Fruit fly (Drosophila melanogaster): ENCODE results near the gene CG33658.

CG33658 gene

DNA sequence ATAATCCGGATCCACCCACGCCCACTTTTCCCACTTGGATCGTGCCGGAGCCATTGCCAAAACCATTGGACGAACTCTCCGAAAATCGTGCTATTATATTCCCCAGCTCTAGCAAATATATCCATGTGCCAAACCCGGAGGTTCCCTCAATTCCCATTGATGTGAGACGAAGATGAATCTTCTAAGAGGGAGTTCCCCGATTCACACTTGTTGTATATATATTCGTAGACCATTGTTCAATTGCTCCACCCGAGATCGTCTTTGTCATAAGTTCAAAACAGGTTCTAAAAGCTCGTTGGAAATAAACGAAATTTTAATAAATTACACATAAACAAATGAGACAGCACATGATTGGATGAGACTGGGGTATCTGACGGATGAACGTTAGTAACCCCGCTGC is 22.9 kb upstream of the CG33658 start:
- no peak for TF ChIP-seq CG13204 (GFP tag; optimal IDR thresholded peaks at IDR 0.05)
- TF ChIP-seq fd96Ca (GFP tag; IDR thresholded peaks at IDR 0.05), result no peak
- TF ChIP-seq Pif1A (GFP tag; optimal IDR thresholded peaks at IDR 0.05), result no peak
- no peak for TF ChIP-seq D1 (tag; optimal IDR thresholded peaks at IDR 0.05)
- TF ChIP-seq Snoo (tag; optimal IDR thresholded peaks at IDR 0.05), result no peak
- TF ChIP-seq CG14655 (GFP tag; optimal IDR thresholded peaks at IDR 0.05), result no peak
- TF ChIP-seq CG17806 (tag; optimal IDR thresholded peaks at IDR 0.05), result no peak
- TF ChIP-seq CG8301 (tag; optimal IDR thresholded peaks at IDR 0.05), result no peak
- TF ChIP-seq CG10348 (GFP tag; IDR thresholded peaks at IDR 0.05), result no peak
- no peak for TF ChIP-seq CG9948 (tag; optimal IDR thresholded peaks at IDR 0.05)
- TF ChIP-seq Ets98B (GFP tag; IDR thresholded peaks at IDR 0.05), result no peak
- TF ChIP-seq Pif1B (GFP tag; optimal IDR thresholded peaks at IDR 0.05), result no peak
- no peak for TF ChIP-seq rn (GFP tag; IDR thresholded peaks at IDR 0.05)
- TF ChIP-seq CG4496 (GFP tag; IDR thresholded peaks at IDR 0.05), result no peak
- no peak for TF ChIP-seq CG32121 (GFP tag; IDR thresholded peaks at IDR 0.05)
- no peak for TF ChIP-seq CG15710 (tag; optimal IDR thresholded peaks at IDR 0.05)

DNA sequence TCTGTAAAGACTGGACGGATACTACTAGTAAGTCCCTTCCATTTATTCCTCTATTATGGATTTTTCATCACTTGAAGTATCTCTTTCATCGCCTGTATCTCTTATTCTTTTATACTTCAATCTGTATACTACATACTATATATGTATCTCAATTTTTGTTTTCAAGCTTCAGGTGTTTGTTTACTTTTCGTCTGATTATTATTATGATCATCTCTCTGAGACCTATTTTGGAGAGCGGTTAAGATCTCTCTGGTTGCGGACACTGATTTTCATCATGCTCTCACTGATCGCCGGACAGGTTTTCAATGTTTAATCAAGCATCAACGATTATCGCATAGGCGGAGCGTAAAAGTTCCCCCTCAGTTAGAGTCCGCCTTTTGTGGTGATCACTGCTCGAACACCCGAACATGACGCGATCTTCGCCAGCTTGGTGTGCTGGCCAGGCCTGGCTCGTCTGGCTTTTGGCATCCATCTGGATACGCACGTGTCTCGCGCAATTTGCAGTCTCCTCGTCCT is 21.7 kb upstream of the CG33658 start, which contains the start of gene CG7016:
Gene CG7016, plus strand, starts transcription at position 358 of the 516 bp plus-strand sequence.
- TF ChIP-seq CG32121 (GFP tag; IDR thresholded peaks at IDR 0.05), result no peak
- no peak for TF ChIP-seq CG12605 (GFP tag; IDR thresholded peaks at IDR 0.05)
- TF ChIP-seq gl (tag; optimal IDR thresholded peaks at IDR 0.05), result no peak
- TF ChIP-seq CG9948 (tag; optimal IDR thresholded peaks at IDR 0.05), result no peak
- TF ChIP-seq Ets98B (GFP tag; IDR thresholded peaks at IDR 0.05), result no peak
- TF ChIP-seq CG8159 (tag; optimal IDR thresholded peaks at IDR 0.05), result no peak
- no peak for TF ChIP-seq CG13204 (GFP tag; optimal IDR thresholded peaks at IDR 0.05)

DNA sequence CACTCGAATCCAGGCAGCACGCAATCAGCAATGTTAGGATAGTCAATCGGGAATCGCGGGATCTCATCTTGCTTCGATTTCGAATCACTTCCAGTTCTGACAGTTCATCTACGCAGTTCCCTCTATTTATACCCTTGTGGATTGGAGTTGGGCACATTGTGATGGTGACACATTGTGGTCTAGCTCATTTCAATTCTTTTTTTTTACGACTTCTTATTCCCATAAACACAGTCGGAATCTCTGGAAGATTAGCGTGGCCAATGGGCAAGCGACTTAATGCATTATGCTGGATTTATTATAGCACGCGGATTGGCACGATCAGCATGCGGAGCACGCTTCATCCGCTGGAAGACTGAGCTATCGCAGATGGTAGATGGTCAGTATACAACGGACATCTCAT is 21.1 kb upstream of the CG33658 start, which contains the start of gene CG13640:
Gene CG13640, minus strand, starts transcription at position 101 of the 400 bp plus-strand sequence.
- TF ChIP-seq CG34367 (tag; optimal IDR thresholded peaks at IDR 0.05), result no peak
- no peak for TF ChIP-seq Pif1B (GFP tag; optimal IDR thresholded peaks at IDR 0.05)
- TF ChIP-seq gl (tag; optimal IDR thresholded peaks at IDR 0.05), result no peak
- no peak for TF ChIP-seq CG14655 (GFP tag; optimal IDR thresholded peaks at IDR 0.05)
- no peak for TF ChIP-seq Ets98B (GFP tag; IDR thresholded peaks at IDR 0.05)
- no peak for TF ChIP-seq CG15710 (tag; optimal IDR thresholded peaks at IDR 0.05)
- TF ChIP-seq fd96Ca (GFP tag; IDR thresholded peaks at IDR 0.05), result no peak
- TF ChIP-seq CG12605 (GFP tag; IDR thresholded peaks at IDR 0.05), result no peak
- no peak for TF ChIP-seq CG8301 (tag; optimal IDR thresholded peaks at IDR 0.05)
- TF ChIP-seq rn (GFP tag; IDR thresholded peaks at IDR 0.05), result no peak
- no peak for TF ChIP-seq CG9948 (tag; optimal IDR thresholded peaks at IDR 0.05)
- no peak for TF ChIP-seq D1 (tag; optimal IDR thresholded peaks at IDR 0.05)
- no peak for TF ChIP-seq CG8159 (tag; optimal IDR thresholded peaks at IDR 0.05)
- no peak for TF ChIP-seq CG32121 (GFP tag; IDR thresholded peaks at IDR 0.05)
- no peak for TF ChIP-seq CG13204 (GFP tag; optimal IDR thresholded peaks at IDR 0.05)
- TF ChIP-seq Snoo (tag; optimal IDR thresholded peaks at IDR 0.05), result no peak
- no peak for TF ChIP-seq CG10348 (GFP tag; IDR thresholded peaks at IDR 0.05)

DNA sequence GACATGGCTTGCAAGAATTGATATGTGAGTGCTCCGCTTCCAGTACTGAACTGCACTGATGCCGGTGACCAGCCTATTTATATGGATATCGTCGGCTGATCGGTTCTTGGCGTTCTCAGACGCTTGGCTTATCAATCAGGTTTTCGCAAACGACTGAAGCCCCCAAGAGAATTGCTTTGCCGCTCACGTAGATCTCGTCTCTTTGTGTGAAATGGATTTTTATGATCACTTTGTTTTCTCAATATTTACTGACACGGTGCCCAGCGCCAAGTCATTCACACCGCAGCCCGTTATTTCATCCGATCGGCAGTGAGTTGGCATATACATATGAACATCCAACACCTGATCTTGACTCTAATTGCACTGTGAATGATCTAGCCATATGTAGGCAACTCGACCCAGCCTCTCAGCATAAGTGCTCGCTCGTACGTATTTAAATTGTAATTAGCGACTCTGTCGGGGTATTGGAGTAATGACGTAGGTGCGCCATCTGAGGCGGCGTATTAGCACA is 19.4 kb upstream of the CG33658 start, which contains the start of gene CG13639:
Gene CG13639, minus strand, starts transcription at position 51 of the 511 bp plus-strand sequence.
- TF ChIP-seq CG10348 (GFP tag; IDR thresholded peaks at IDR 0.05), result no peak
- no peak for TF ChIP-seq Ets98B (GFP tag; IDR thresholded peaks at IDR 0.05)
- TF ChIP-seq CG9948 (tag; optimal IDR thresholded peaks at IDR 0.05), result no peak
- no peak for TF ChIP-seq CG17806 (tag; optimal IDR thresholded peaks at IDR 0.05)
- no peak for TF ChIP-seq CG4496 (GFP tag; IDR thresholded peaks at IDR 0.05)
- peak; percentile 87 for TF ChIP-seq EcR (GFP tag; optimal IDR thresholded peaks at IDR 0.05)
- TF ChIP-seq CG34367 (tag; optimal IDR thresholded peaks at IDR 0.05), result peak; percentile 27

DNA sequence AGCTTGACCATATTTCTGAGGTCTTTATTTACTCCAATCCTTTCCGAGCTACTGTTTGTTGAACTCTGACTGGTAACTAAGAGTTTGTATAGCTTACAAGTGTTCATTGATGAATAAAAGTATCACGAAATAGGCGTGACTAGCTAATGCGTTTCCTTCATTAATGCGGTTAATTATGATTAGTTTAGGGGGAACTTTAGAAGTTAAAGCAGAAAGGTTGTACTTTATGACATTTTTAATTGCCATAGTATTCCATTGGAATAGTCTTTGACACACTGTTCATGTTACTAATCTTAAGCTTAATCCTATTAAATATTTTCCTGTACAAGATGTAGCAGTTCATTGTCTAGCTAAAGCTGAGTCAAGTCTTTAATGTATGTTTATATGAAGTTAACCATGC is 18.7 kb upstream of the CG33658 start, which contains the start of gene ppk22:
Gene ppk22, minus strand, starts transcription at position 101 of the 400 bp plus-strand sequence.
- TF ChIP-seq CG4496 (GFP tag; IDR thresholded peaks at IDR 0.05) (no peak), CG15710 (tag; optimal IDR thresholded peaks at IDR 0.05) (no peak), CG14655 (GFP tag; optimal IDR thresholded peaks at IDR 0.05) (no peak), CG34367 (tag; optimal IDR thresholded peaks at IDR 0.05) (no peak), rn (GFP tag; IDR thresholded peaks at IDR 0.05) (no peak), CG10348 (GFP tag; IDR thresholded peaks at IDR 0.05) (no peak), fd96Ca (GFP tag; IDR thresholded peaks at IDR 0.05) (no peak), Pif1B (GFP tag; optimal IDR thresholded peaks at IDR 0.05) (no peak), CG32121 (GFP tag; IDR thresholded peaks at IDR 0.05) (no peak), EcR (GFP tag; optimal IDR thresholded peaks at IDR 0.05) (no peak), Snoo (tag; optimal IDR thresholded peaks at IDR 0.05) (no peak), CG9948 (tag; optimal IDR thresholded peaks at IDR 0.05) (no peak), gl (tag; optimal IDR thresholded peaks at IDR 0.05) (no peak), Ets98B (GFP tag; IDR thresholded peaks at IDR 0.05) (no peak), CG13204 (GFP tag; optimal IDR thresholded peaks at IDR 0.05) (no peak), CG8159 (tag; optimal IDR thresholded peaks at IDR 0.05) (no peak), D1 (tag; optimal IDR thresholded peaks at IDR 0.05) (no peak), Pif1A (GFP tag; optimal IDR thresholded peaks at IDR 0.05) (no peak)

DNA sequence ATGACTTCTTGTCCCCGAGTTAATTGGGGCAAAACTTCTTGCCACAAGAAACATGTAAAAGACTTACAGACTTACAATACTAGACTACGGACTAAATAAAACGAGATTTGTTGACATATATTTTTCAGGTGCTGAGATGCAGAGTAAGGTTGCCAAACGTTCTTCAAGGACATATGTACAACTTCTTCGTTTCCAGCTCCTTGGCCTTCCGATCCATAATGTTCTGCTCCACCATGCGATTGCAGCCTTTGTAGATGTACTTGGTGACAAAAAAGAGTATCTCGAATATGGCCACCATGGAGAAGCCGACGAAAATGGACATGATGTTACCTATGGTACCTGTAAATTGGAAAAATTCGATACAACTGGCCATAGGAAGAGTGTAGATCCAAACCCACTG is 16.5 kb upstream of the CG33658 start, which contains the start of gene CAH4:
Gene CAH4, minus strand, starts transcription at position 101 of the 400 bp plus-strand sequence.
- TF ChIP-seq CG15710 (tag; optimal IDR thresholded peaks at IDR 0.05) (no peak), CG12605 (GFP tag; IDR thresholded peaks at IDR 0.05) (no peak), Pif1A (GFP tag; optimal IDR thresholded peaks at IDR 0.05) (no peak), CG14655 (GFP tag; optimal IDR thresholded peaks at IDR 0.05) (no peak), EcR (GFP tag; optimal IDR thresholded peaks at IDR 0.05) (no peak), CG8301 (tag; optimal IDR thresholded peaks at IDR 0.05) (no peak), fd96Ca (GFP tag; IDR thresholded peaks at IDR 0.05) (no peak), CG9948 (tag; optimal IDR thresholded peaks at IDR 0.05) (no peak), Snoo (tag; optimal IDR thresholded peaks at IDR 0.05) (no peak), D1 (tag; optimal IDR thresholded peaks at IDR 0.05) (no peak), gl (tag; optimal IDR thresholded peaks at IDR 0.05) (no peak), rn (GFP tag; IDR thresholded peaks at IDR 0.05) (no peak), CG34367 (tag; optimal IDR thresholded peaks at IDR 0.05) (no peak), CG4496 (GFP tag; IDR thresholded peaks at IDR 0.05) (no peak), CG17806 (tag; optimal IDR thresholded peaks at IDR 0.05) (no peak), CG8159 (tag; optimal IDR thresholded peaks at IDR 0.05) (no peak), CG10348 (GFP tag; IDR thresholded peaks at IDR 0.05) (no peak)

Data from whole organism, pupa.